Fruit fly (Drosophila melanogaster) whole organism, embryonic: Measurements from ENCODE around the gene mRpL10.
A peak's percentile ranks its signal among the peaks of the same experiment; 100 is the strongest.

Source experiments
- B-H1 ChIP-seq: fragments of 200-800 bp; sonication (Bioruptor generic); IDR thresholded peaks from 3 replicates; pipeline ENCODE4 v1.3.6; 2022; ENCODE audit warnings: missing biosample characterization, missing genetic modification characterization
- Bdp1 ChIP-seq: fragments of 200-800 bp; sonication (Bioruptor generic); optimal IDR thresholded peaks from 3 replicates; lab custom pipeline; 2016; ENCODE audit warnings: missing biosample characterization, missing genetic modification characterization
- Bgb ChIP-seq: fragments of 200-800 bp; sonication (Bioruptor generic); IDR thresholded peaks from 2 replicates; pipeline ENCODE4 v1.3.6; 2022; ENCODE audit warnings: missing biosample characterization, missing genetic modification characterization; ENCODE audit not compliant: partially characterized antibody
- Blimp-1 ChIP-seq: fragments of 200-800 bp; sonication (Bioruptor generic); optimal IDR thresholded peaks from 3 replicates; lab custom pipeline; 2018; ENCODE audit warnings: missing biosample characterization, missing genetic modification characterization, mild to moderate bottlenecking, moderate library complexity, missing genetic modification reagents
- CG10959 ChIP-seq: fragments of 200-800 bp; sonication (Bioruptor generic); IDR thresholded peaks from 2 replicates; pipeline ENCODE4 v1.3.6; 2022; ENCODE audit warnings: missing biosample characterization, missing genetic modification characterization
- CG14050 ChIP-seq: fragments of 200-800 bp; sonication (Bioruptor generic); IDR thresholded peaks from 3 replicates; pipeline ENCODE4 v1.3.6; 2022; ENCODE audit warnings: missing biosample characterization, missing genetic modification characterization
- CG15073 ChIP-seq: fragments of 200-800 bp; sonication (Bioruptor generic); optimal IDR thresholded peaks from 2 replicates; lab custom pipeline; 2016; ENCODE audit warnings: missing biosample characterization, missing genetic modification characterization
- CG16813 ChIP-seq: fragments of 200-800 bp; sonication (Bioruptor generic); IDR thresholded peaks from 3 replicates; pipeline ENCODE4 v1.3.6; 2022; ENCODE audit warnings: missing biosample characterization, missing genetic modification characterization; ENCODE audit not compliant: partially characterized antibody
- CG16815 ChIP-seq: fragments of 200-800 bp; sonication (Bioruptor generic); optimal IDR thresholded peaks from 3 replicates; lab custom pipeline; 2017; ENCODE audit warnings: missing biosample characterization, mild to moderate bottlenecking, missing genetic modification characterization
- CG17186 ChIP-seq: fragments of 200-800 bp; sonication (Bioruptor generic); optimal IDR thresholded peaks from 3 replicates; lab custom pipeline; 2017; ENCODE audit warnings: missing biosample characterization, missing genetic modification reagents, missing genetic modification characterization
- CG17612 ChIP-seq: fragments of 200-800 bp; sonication (Bioruptor generic); IDR thresholded peaks from 2 replicates; pipeline ENCODE4 v1.3.6; 2022; ENCODE audit warnings: missing biosample characterization, missing genetic modification characterization
- CG17912 ChIP-seq: fragments of 200-800 bp; sonication (Bioruptor generic); optimal IDR thresholded peaks from 2 replicates; lab custom pipeline; 2018; ENCODE audit warnings: missing biosample characterization, mild to moderate bottlenecking, missing genetic modification characterization
- CG1832 ChIP-seq: fragments of 200-800 bp; sonication (Bioruptor generic); optimal IDR thresholded peaks from 2 replicates; lab custom pipeline; 2017; ENCODE audit warnings: missing biosample characterization, mild to moderate bottlenecking, missing genetic modification characterization, inconsistent platforms
- CG2202 ChIP-seq: fragments of 200-800 bp; sonication (Bioruptor generic); optimal IDR thresholded peaks from 2 replicates; lab custom pipeline; 2018; ENCODE audit warnings: missing biosample characterization, mild to moderate bottlenecking, missing genetic modification characterization
- CG31441 ChIP-seq: fragments of 200-800 bp; sonication (Bioruptor generic); IDR thresholded peaks from 2 replicates; pipeline ENCODE4 v1.3.6; 2022; ENCODE audit warnings: missing biosample characterization, missing genetic modification characterization
- CG42726 ChIP-seq: fragments of 200-800 bp; sonication (Bioruptor generic); IDR thresholded peaks from 2 replicates; pipeline ENCODE4 v1.3.6; 2022; ENCODE audit warnings: missing biosample characterization, missing genetic modification characterization; ENCODE audit not compliant: partially characterized antibody
- CG4854 ChIP-seq: fragments of 200-800 bp; sonication (Bioruptor generic); optimal IDR thresholded peaks from 2 replicates; lab custom pipeline; 2016; ENCODE audit warnings: missing biosample characterization, missing genetic modification characterization, inconsistent platforms
- CG5953 ChIP-seq: fragments of 200-800 bp; sonication (Bioruptor generic); IDR thresholded peaks from 2 replicates; pipeline ENCODE4 v1.3.6; 2022; ENCODE audit warnings: missing biosample characterization, missing genetic modification characterization
- CG9609 ChIP-seq: fragments of 200-800 bp; sonication (Bioruptor generic); optimal IDR thresholded peaks from 3 replicates; lab custom pipeline; 2016; ENCODE audit warnings: missing biosample characterization, missing genetic modification characterization
- CkIIα-i1 ChIP-seq: fragments of 200-800 bp; sonication (Bioruptor generic); IDR thresholded peaks from 2 replicates; pipeline ENCODE4 v1.3.6; 2022; ENCODE audit warnings: missing biosample characterization, missing genetic modification characterization
- Dip3 ChIP-seq: fragments of 200-800 bp; sonication (Bioruptor generic); optimal IDR thresholded peaks from 3 replicates; lab custom pipeline; 2016; ENCODE audit warnings: missing biosample characterization, missing genetic modification characterization
- Gsc ChIP-seq: fragments of 200-800 bp; sonication (Bioruptor generic); IDR thresholded peaks from 2 replicates; pipeline ENCODE4 v1.3.6; 2022; ENCODE audit warnings: missing biosample characterization, missing genetic modification characterization
- HLH54F ChIP-seq: fragments of 200-800 bp; sonication (Bioruptor generic); optimal IDR thresholded peaks from 3 replicates; lab custom pipeline; 2016; ENCODE audit warnings: missing biosample characterization, missing genetic modification characterization
- Hey ChIP-seq: fragments of 200-800 bp; sonication (Bioruptor generic); optimal IDR thresholded peaks from 3 replicates; lab custom pipeline; 2018; ENCODE audit warnings: missing biosample characterization, mild to moderate bottlenecking, missing genetic modification characterization
- HmgD ChIP-seq: fragments of 200-800 bp; sonication (Bioruptor generic); optimal IDR thresholded peaks from 3 replicates; lab custom pipeline; 2016; ENCODE audit warnings: missing biosample characterization, missing genetic modification characterization
- Jarid2 ChIP-seq: fragments of 200-800 bp; sonication (Bioruptor generic); optimal IDR thresholded peaks from 3 replicates; lab custom pipeline; 2017; ENCODE audit warnings: mild to moderate bottlenecking, missing biosample characterization, missing genetic modification reagents, missing genetic modification characterization
- Lpt ChIP-seq: fragments of >200 bp; optimal IDR thresholded peaks from 2 replicates; lab custom pipeline; 2018; ENCODE audit warnings: missing biosample characterization, missing genetic modification characterization
- Mad ChIP-seq: fragments of 200-800 bp; sonication (Bioruptor generic); optimal IDR thresholded peaks from 2 replicates; lab custom pipeline; 2016; ENCODE audit warnings: missing biosample characterization, missing genetic modification characterization
- NC2β ChIP-seq: fragments of 200-800 bp; sonication (Bioruptor generic); optimal IDR thresholded peaks from 2 replicates; lab custom pipeline; 2016; ENCODE audit warnings: missing biosample characterization, missing genetic modification characterization
- Neu2 ChIP-seq: fragments of 200-800 bp; sonication (Bioruptor generic); optimal IDR thresholded peaks from 3 replicates; lab custom pipeline; 2016; ENCODE audit warnings: missing biosample characterization, missing genetic modification characterization, borderline replicate concordance
- Opbp ChIP-seq: fragments of 200-800 bp; sonication (Bioruptor generic); IDR thresholded peaks from 3 replicates; pipeline ENCODE4 v1.3.6; 2022; ENCODE audit warnings: missing biosample characterization, missing genetic modification characterization; ENCODE audit not compliant: partially characterized antibody
- Optix ChIP-seq: fragments of 200-800 bp; sonication (Bioruptor generic); IDR thresholded peaks from 3 replicates; pipeline ENCODE4 v1.3.6; 2022; ENCODE audit warnings: missing biosample characterization, missing genetic modification characterization
- Sin3A ChIP-seq: fragments of >200 bp; optimal IDR thresholded peaks from 2 replicates; lab custom pipeline; 2018
- aop ChIP-seq: fragments of 200-800 bp; sonication (Bioruptor generic); IDR thresholded peaks from 2 replicates; pipeline ENCODE4 v1.3.6; 2022; ENCODE audit warnings: missing biosample characterization, missing genetic modification characterization
- ara ChIP-seq: fragments of 200-800 bp; sonication (Bioruptor generic); IDR thresholded peaks from 2 replicates; pipeline ENCODE4 v1.3.6; 2022; ENCODE audit warnings: missing biosample characterization, missing genetic modification characterization
- chif ChIP-seq, 2 experiments: fragments of 200-800 bp; sonication (Bioruptor generic); optimal IDR thresholded peaks; 3 replicates each; lab custom pipeline; 2016; ENCODE audit warnings: missing biosample characterization in 2 of 2, missing genetic modification characterization in 2 of 2
- crc ChIP-seq: fragments of 200-800 bp; sonication (Bioruptor generic); optimal IDR thresholded peaks from 2 replicates; lab custom pipeline; 2016; ENCODE audit warnings: missing biosample characterization, missing genetic modification characterization
- cwo ChIP-seq: fragments of 200-800 bp; sonication (Bioruptor generic); optimal IDR thresholded peaks from 3 replicates; lab custom pipeline; 2017; ENCODE audit warnings: missing biosample characterization, missing genetic modification characterization, mild to moderate bottlenecking, moderate library complexity, missing genetic modification reagents
- dpn ChIP-seq, 2 experiments: fragments of 200-800 bp; sonication (Bioruptor generic); optimal IDR thresholded peaks; 3 replicates each; lab custom pipeline; 2016; ENCODE audit warnings: missing biosample characterization in 2 of 2, missing genetic modification characterization in 2 of 2
- exex ChIP-seq: fragments of 200-800 bp; sonication (Bioruptor generic); optimal IDR thresholded peaks from 4 replicates; lab custom pipeline; 2018; ENCODE audit warnings: missing biosample characterization, mild to moderate bottlenecking, missing genetic modification characterization, moderate library complexity
- fru ChIP-seq: fragments of >200 bp; optimal IDR thresholded peaks from 2 replicates; lab custom pipeline; 2017
- insv ChIP-seq, 2 experiments: fragments of 200-800 bp; sonication (Bioruptor generic); optimal IDR thresholded peaks; 3 replicates each; lab custom pipeline; 2016 to 2018; ENCODE audit warnings: missing biosample characterization in 2 of 2, missing genetic modification characterization in 2 of 2
- jumu ChIP-seq: fragments of 200-800 bp; sonication (Bioruptor generic); optimal IDR thresholded peaks from 3 replicates; lab custom pipeline; 2016; ENCODE audit warnings: missing biosample characterization, missing genetic modification characterization
- kah ChIP-seq: fragments of 200-800 bp; sonication (Bioruptor generic); optimal IDR thresholded peaks from 2 replicates; lab custom pipeline; 2018; ENCODE audit warnings: missing biosample characterization, mild to moderate bottlenecking, missing genetic modification characterization
- klu ChIP-seq: fragments of 200-800 bp; sonication (Bioruptor generic); IDR thresholded peaks from 2 replicates; pipeline ENCODE4 v1.3.6; 2022; ENCODE audit warnings: missing biosample characterization, missing genetic modification characterization
- lilli ChIP-seq: fragments of 200-800 bp; sonication (Bioruptor generic); optimal IDR thresholded peaks from 3 replicates; lab custom pipeline; 2016; ENCODE audit warnings: missing biosample characterization, missing genetic modification characterization
- org-1 ChIP-seq: fragments of 200-800 bp; sonication (Bioruptor generic); optimal IDR thresholded peaks from 2 replicates; lab custom pipeline; 2017; ENCODE audit warnings: missing biosample characterization, missing genetic modification characterization
- sens-2 ChIP-seq: fragments of 200-800 bp; sonication (Bioruptor generic); IDR thresholded peaks from 2 replicates; pipeline ENCODE4 v1.3.6; 2022; ENCODE audit warnings: missing biosample characterization, missing genetic modification characterization
- seq ChIP-seq: fragments of 200-800 bp; sonication (Bioruptor generic); IDR thresholded peaks from 2 replicates; pipeline ENCODE4 v1.3.6; 2022; ENCODE audit warnings: missing biosample characterization, missing genetic modification characterization
- sqz ChIP-seq: fragments of 200-800 bp; sonication (Bioruptor generic); optimal IDR thresholded peaks from 3 replicates; lab custom pipeline; 2018; ENCODE audit warnings: missing biosample characterization, mild to moderate bottlenecking, missing genetic modification characterization
- sr ChIP-seq: fragments of 200-800 bp; sonication (Bioruptor generic); IDR thresholded peaks from 3 replicates; pipeline ENCODE4 v1.3.6; 2022; ENCODE audit warnings: missing biosample characterization, missing genetic modification characterization
- usp ChIP-seq: fragments of >200 bp; optimal IDR thresholded peaks from 2 replicates; lab custom pipeline; 2017; ENCODE audit warnings: missing biosample characterization, missing genetic modification characterization

Gene mRpL10

dm6 chr2L:252174-252573, 48.6 kb downstream of the mRpL10 start, which contains the start of gene Rpp30 (continued):
- TF ChIP-seq aop (GFP tag; lab: Robert Waterston, UW) (no peak), CG17186 (GFP tag; lab: Kevin White, UChicago) (no peak), CG16813 (GFP tag; lab: Robert Waterston, UW) (no peak), sens-2 (GFP tag; lab: Robert Waterston, UW) (no peak), HLH54F (GFP tag; lab: Kevin White, UChicago) (no peak), jumu (GFP tag; lab: Kevin White, UChicago) (no peak), Mad (no peak), CG17612 (GFP tag; lab: Robert Waterston, UW) (no peak), seq (GFP tag; lab: Robert Waterston, UW) (no peak), lilli (no peak), CG14050 (GFP tag; lab: Robert Waterston, UW) (no peak), Jarid2 (GFP tag; lab: Kevin White, UChicago) (no peak), Hey (tag; lab: Kevin White, UChicago) (no peak), Bdp1 (no peak), sqz (GFP tag; lab: Kevin White, UChicago) (peak; percentile 97), NC2β (no peak), CG17912 (no peak), chif (GFP tag; optimal IDR thresholded peaks at IDR 0.05; lab: Kevin White, UChicago) (no peak), CG9609 (GFP tag; lab: Kevin White, UChicago) (no peak), exex (no peak), klu (GFP tag; lab: Robert Waterston, UW) (no peak), CkIIα-i1 (GFP tag; lab: Robert Waterston, UW) (no peak), org-1 (GFP tag; lab: Kevin White, UChicago) (no peak), CG15073 (GFP tag; lab: Kevin White, UChicago) (no peak), Blimp-1 (GFP tag; lab: Kevin White, UChicago) (no peak), crc (GFP tag; lab: Kevin White, UChicago) (no peak), HmgD (GFP tag; lab: Kevin White, UChicago) (peak; percentile 14), kah (GFP tag; lab: Kevin White, UChicago) (no peak), CG10959 (GFP tag; lab: Robert Waterston, UW) (no peak), Dip3 (GFP tag; lab: Kevin White, UChicago) (no peak), CG1832 (GFP tag; lab: Kevin White, UChicago) (no peak), dpn (GFP tag; optimal IDR thresholded peaks at IDR 0.05; lab: Kevin White, UChicago) (no peak), CG16815 (no peak), sr (no peak), usp (GFP tag; lab: Kevin White, UChicago) (no peak), Gsc (no peak), Neu2 (GFP tag; lab: Kevin White, UChicago) (no peak), Sin3A (lab: Kevin White, UChicago) (peak; percentile 43), Optix (GFP tag; lab: Robert Waterston, UW) (no peak), Bgb (GFP tag; lab: Robert Waterston, UW) (peak; percentile 34; the same call in 1 of the 2 replicates), fru (lab: Kevin White, UChicago) (no peak), CG2202 (tag; lab: Kevin White, UChicago) (no peak), cwo (GFP tag; lab: Kevin White, UChicago) (no peak), CG5953 (GFP tag; lab: Robert Waterston, UW) (no peak), B-H1 (GFP tag; lab: Robert Waterston, UW) (no peak), insv (GFP tag; optimal IDR thresholded peaks at IDR 0.05; lab: Kevin White, UChicago) (no peak), CG31441 (GFP tag; lab: Robert Waterston, UW) (no peak), Opbp (GFP tag; lab: Robert Waterston, UW) (peak; percentile 59; the same call in 2 of the 3 replicates), ara (GFP tag; lab: Robert Waterston, UW) (no peak), Lpt (no peak), CG4854 (GFP tag; lab: Kevin White, UChicago) (no peak), CG42726 (GFP tag; lab: Robert Waterston, UW) (no peak)
